Worm (Caenorhabditis elegans) whole organism, young adult: ENCODE measurements around the gene F14H3.6.

Experiments used
- B0035.1 ChIP-seq: sonication (generic microtip); optimal IDR thresholded peaks from 2 replicates; lab custom pipeline; 2016; ENCODE audit warnings: missing genetic modification characterization, mild to moderate bottlenecking, missing compliant biosample characterization, missing genotype, missing genetic modification reagents
- B0336.3 ChIP-seq: fragments of 200-800 bp; sonication (Bioruptor generic); IDR thresholded peaks from 2 replicates; pipeline ENCODE4 v1.3.6; 2022; ENCODE audit warnings: missing genetic modification characterization, missing compliant biosample characterization
- C17E4.6 ChIP-seq: fragments of 200-800 bp; sonication (Bioruptor generic); IDR thresholded peaks from 2 replicates; pipeline ENCODE4 v1.3.6; 2022; ENCODE audit warnings: missing genetic modification reagents, missing genetic modification characterization, missing compliant biosample characterization
- D2030.7 ChIP-seq: fragments of 200-800 bp; sonication (Bioruptor generic); IDR thresholded peaks from 2 replicates; pipeline ENCODE4 v1.3.6; 2022; ENCODE audit warnings: missing genetic modification reagents, missing genetic modification characterization, missing compliant biosample characterization
- F22D6.2 ChIP-seq: sonication (generic microtip); optimal IDR thresholded peaks from 2 replicates; lab custom pipeline; 2016; ENCODE audit warnings: mild to moderate bottlenecking, missing genetic modification characterization, missing compliant biosample characterization
- F57A8.1 ChIP-seq: fragments of 200-800 bp; sonication (Bioruptor generic); optimal IDR thresholded peaks from 2 replicates; lab custom pipeline; 2018; ENCODE audit warnings: mild to moderate bottlenecking, missing genetic modification characterization, moderate library complexity, missing compliant biosample characterization
- K11D2.4 ChIP-seq: fragments of 200-800 bp; sonication (Bioruptor generic); IDR thresholded peaks from 2 replicates; pipeline ENCODE4 v1.3.6; 2022; ENCODE audit warnings: missing genetic modification reagents, missing genetic modification characterization, missing compliant biosample characterization
- attf-5 ChIP-seq: fragments of 200-800 bp; sonication (Bioruptor generic); optimal IDR thresholded peaks from 2 replicates; lab custom pipeline; 2018; ENCODE audit warnings: mild to moderate bottlenecking, missing genetic modification characterization, missing compliant biosample characterization
- egl-18 ChIP-seq: fragments of 200-800 bp; sonication (Bioruptor generic); IDR thresholded peaks from 2 replicates; pipeline ENCODE4 v1.3.6; 2022; ENCODE audit warnings: missing genetic modification reagents, missing genetic modification characterization, missing compliant biosample characterization
- ekl-4 ChIP-seq: fragments of 200-800 bp; sonication (Bioruptor generic); IDR thresholded peaks from 2 replicates; pipeline ENCODE4 v1.3.6; 2022; ENCODE audit warnings: missing genetic modification reagents, missing genetic modification characterization, missing compliant biosample characterization
- gei-17 ChIP-seq: fragments of 200-800 bp; sonication (Bioruptor generic); optimal IDR thresholded peaks from 2 replicates; lab custom pipeline; 2018; ENCODE audit warnings: mild to moderate bottlenecking, missing genetic modification characterization, missing compliant biosample characterization
- lin-40 ChIP-seq: sonication (generic microtip); optimal IDR thresholded peaks from 2 replicates; lab custom pipeline; 2016; ENCODE audit warnings: missing genetic modification characterization, mild to moderate bottlenecking, missing compliant biosample characterization, missing genotype, missing genetic modification reagents
- lin-54 ChIP-seq: fragments of 200-800 bp; sonication (Bioruptor generic); optimal IDR thresholded peaks from 2 replicates; lab custom pipeline; 2018; ENCODE audit warnings: mild to moderate bottlenecking, missing genetic modification characterization, missing compliant biosample characterization
- nfya-2 ChIP-seq: fragments of 200-800 bp; sonication (Bioruptor generic); IDR thresholded peaks from 2 replicates; pipeline ENCODE4 v1.3.6; 2022; ENCODE audit warnings: missing genetic modification reagents, missing genetic modification characterization, missing compliant biosample characterization
- nhr-80 ChIP-seq: sonication (generic microtip); optimal IDR thresholded peaks from 2 replicates; lab custom pipeline; 2016; ENCODE audit warnings: missing genetic modification characterization, missing compliant biosample characterization
- snpc-3.4 ChIP-seq: sonication (generic microtip); optimal IDR thresholded peaks from 2 replicates; lab custom pipeline; 2017; ENCODE audit warnings: missing genetic modification characterization, mild to moderate bottlenecking, missing compliant biosample characterization, antibody characterized with exemption, moderate library complexity, missing genotype, missing genetic modification reagents
- snpc-4 ChIP-seq, 5 experiments: fragments of 150-350 bp in 1 of 5; sonication (generic microtip) in 4 of 5; optimal IDR thresholded peaks; 2 replicates each; lab custom pipeline; 2014 to 2018; ENCODE audit warnings: missing genetic modification characterization in 5 of 5, missing biosample characterization in 3 of 5, antibody characterized with exemption in 2 of 5, mild to moderate bottlenecking in 2 of 5, missing compliant biosample characterization in 2 of 5, missing genotype in 2 of 5, moderate library complexity in 2 of 5, missing genetic modification reagents in 1 of 5
- tlf-1 ChIP-seq: fragments of 200-800 bp; sonication (Bioruptor generic); optimal IDR thresholded peaks from 2 replicates; lab custom pipeline; 2018; ENCODE audit warnings: mild to moderate bottlenecking, missing genetic modification characterization, missing compliant biosample characterization
- ztf-18 ChIP-seq: sonication (generic microtip); optimal IDR thresholded peaks from 2 replicates; lab custom pipeline; 2016; ENCODE audit warnings: missing genotype, mild to moderate bottlenecking, missing genetic modification characterization, missing compliant biosample characterization

F14H3.6 gene

ce11 chrV:16007505-16007904, 51.2 kb downstream of the F14H3.6 start, which contains the start of gene str-231:
Gene str-231 (minus strand): TSS chrV:16007605.
- TF ChIP-seq gei-17: no peak
- TF ChIP-seq C17E4.6 (GFP tag; lab: Robert Waterston, UW): no peak
- no peak for TF ChIP-seq nhr-80 (tag; lab: Kevin White, UChicago)
- TF ChIP-seq snpc-3.4: no peak
- no peak for TF ChIP-seq ekl-4 (GFP tag; lab: Robert Waterston, UW)
- no peak for TF ChIP-seq B0336.3 (GFP tag; lab: Robert Waterston, UW)
- TF ChIP-seq ztf-18 (tag; lab: Kevin White, UChicago): no peak
- TF ChIP-seq F57A8.1 (GFP tag; lab: Kevin White, UChicago): no peak
- no peak for TF ChIP-seq attf-5 (GFP tag; lab: Kevin White, UChicago)
- TF ChIP-seq lin-54: no peak
- no peak for TF ChIP-seq D2030.7 (GFP tag; lab: Robert Waterston, UW)
- TF ChIP-seq nfya-2 (GFP tag; lab: Robert Waterston, UW): no peak
- TF ChIP-seq egl-18 (GFP tag; lab: Robert Waterston, UW): no peak
- no peak for TF ChIP-seq B0035.1 (tag; lab: Kevin White, UChicago)
- no peak for TF ChIP-seq F22D6.2 (tag; lab: Kevin White, UChicago)
- no peak for TF ChIP-seq K11D2.4
- no peak for TF ChIP-seq snpc-4 (GFP tag; optimal IDR thresholded peaks at IDR 0.05; lab: Kevin White, UChicago)
- TF ChIP-seq snpc-4 (tag; optimal IDR thresholded peaks at IDR 0.05; lab: Kevin White, UChicago): no peak
- no peak for TF ChIP-seq lin-40
- no peak for TF ChIP-seq tlf-1
